Fruit fly (Drosophila melanogaster): ENCODE data around the gene Rev1.

Gene Rev1

DNA sequence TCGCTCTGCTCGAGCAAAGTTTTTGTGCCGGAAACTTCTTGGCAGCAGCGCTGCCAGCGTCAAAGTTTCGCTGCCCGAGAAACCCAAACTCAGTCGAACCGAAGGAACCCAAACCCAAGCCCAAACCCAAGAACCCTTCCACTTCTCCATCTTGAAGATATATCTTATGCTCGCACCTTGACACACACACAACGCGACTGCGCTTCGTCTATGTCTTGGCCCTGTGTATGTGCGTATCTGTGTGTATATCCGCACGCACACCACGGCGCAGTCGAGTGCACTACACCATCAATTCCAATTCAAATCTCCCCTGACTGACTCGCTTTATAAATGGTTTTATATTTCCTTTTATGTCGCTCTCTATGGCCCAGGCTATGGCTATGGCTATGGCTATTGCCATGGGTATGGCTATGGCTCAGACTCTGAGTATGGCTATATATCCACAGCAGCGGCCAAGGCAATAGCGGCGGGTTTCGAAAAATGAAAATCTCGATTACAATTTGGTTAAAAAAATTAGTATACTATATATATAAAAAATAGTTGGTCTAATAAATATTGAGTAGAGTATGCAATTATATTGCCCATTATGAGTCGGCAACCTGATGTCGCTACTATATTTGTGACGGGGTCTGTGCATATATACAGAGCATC, 42.4 kb downstream of the Rev1 start (continued):
- peak; percentile 94 for TF ChIP-seq CG5245 (GFP tag; optimal IDR thresholded peaks at IDR 0.05)
- peak; percentile 93 for TF ChIP-seq oc (tag; optimal IDR thresholded peaks at IDR 0.05)
- TF ChIP-seq sens (GFP tag): peak; percentile 97
- TF ChIP-seq chn (GFP tag; optimal IDR thresholded peaks at IDR 0.05): peak; percentile 70
- peak; percentile 64 for TF ChIP-seq pum (GFP tag; optimal IDR thresholded peaks at IDR 0.05)
- TF ChIP-seq sisA (GFP tag; IDR thresholded peaks at IDR 0.05): peak; percentile 94
- TF ChIP-seq Usf (GFP tag; optimal IDR thresholded peaks at IDR 0.05): peak; percentile 89
- TF ChIP-seq stc (GFP tag; IDR thresholded peaks at IDR 0.05): peak; percentile 93
- peak; percentile 80 for TF ChIP-seq CG12942 (GFP tag; optimal IDR thresholded peaks at IDR 0.05)
- peak; percentile 91 for TF ChIP-seq Six4 (GFP tag; optimal IDR thresholded peaks at IDR 0.05)
- TF ChIP-seq CG42726 (GFP tag; IDR thresholded peaks at IDR 0.05; ENCODE audit: partially characterized antibody): no peak
- peak; percentile 84 for TF ChIP-seq lilli (GFP tag; optimal IDR thresholded peaks at IDR 0.05)
- TF ChIP-seq CG7786 (GFP tag; optimal IDR thresholded peaks at IDR 0.05): peak; percentile 39
- TF ChIP-seq z (GFP tag; IDR thresholded peaks at IDR 0.05): peak; percentile 30; the same call in 1 of the 3 replicates
- TF ChIP-seq slp2 (GFP tag; optimal IDR thresholded peaks at IDR 0.05): peak; percentile 68
- TF ChIP-seq Ets65A (GFP tag): peak; percentile 90
- peak; percentile 85 for TF ChIP-seq CG6175 (GFP tag; IDR thresholded peaks at IDR 0.05)
- TF ChIP-seq CG13894 (tag; optimal IDR thresholded peaks at IDR 0.05): peak; percentile 100
- TF ChIP-seq Gsc (GFP tag; IDR thresholded peaks at IDR 0.05): peak; percentile 87
- TF ChIP-seq CG30403 (GFP tag; optimal IDR thresholded peaks at IDR 0.05): peak; percentile 92
- TF ChIP-seq pfk (GFP tag; optimal IDR thresholded peaks at IDR 0.05): no peak
- TF ChIP-seq pho (GFP tag; optimal IDR thresholded peaks at IDR 0.05): peak; percentile 15
- no peak for TF ChIP-seq CG16813 (GFP tag; IDR thresholded peaks at IDR 0.05; ENCODE audit: partially characterized antibody)
- peak; percentile 89 for TF ChIP-seq CG2889 (GFP tag; IDR thresholded peaks at IDR 0.05)
- TF ChIP-seq CG14441 (GFP tag; IDR thresholded peaks at IDR 0.05): peak; percentile 96
- TF ChIP-seq Oaz (GFP tag; IDR thresholded peaks at IDR 0.05): peak; percentile 88
- 0 out of 2 replicates have a peak, but pooled peaks have one; percentile 72 for TF ChIP-seq cas (GFP tag; IDR thresholded peaks at IDR 0.05)
- TF ChIP-seq cg (GFP tag; optimal IDR thresholded peaks at IDR 0.05): peak; percentile 84
- TF ChIP-seq CG17912 (GFP tag; optimal IDR thresholded peaks at IDR 0.05): peak; percentile 3
- peak; percentile 98 for TF ChIP-seq ci (GFP tag; IDR thresholded peaks at IDR 0.05)
- TF ChIP-seq HLH3B (GFP tag; IDR thresholded peaks at IDR 0.05): peak; percentile 96
- peak; percentile 81 for TF ChIP-seq dan (GFP tag; IDR thresholded peaks at IDR 0.05)
- peak; percentile 97 for TF ChIP-seq Rfx (GFP tag; IDR thresholded peaks at IDR 0.05)
- TF ChIP-seq Med (GFP tag): peak; percentile 95
- TF ChIP-seq ERR (GFP tag; optimal IDR thresholded peaks at IDR 0.05): peak; percentile 16
- no peak for TF ChIP-seq CG1832 (GFP tag; optimal IDR thresholded peaks at IDR 0.05)
- TF ChIP-seq CG18011 (GFP tag; optimal IDR thresholded peaks at IDR 0.05): peak; percentile 74
- TF ChIP-seq phol (tag; optimal IDR thresholded peaks at IDR 0.05): peak; percentile 96
- TF ChIP-seq Doc2 (GFP tag; IDR thresholded peaks at IDR 0.05): peak; percentile 48; the same call in 1 of the 2 replicates
- TF ChIP-seq Taf1 (GFP tag; IDR thresholded peaks at IDR 0.05): peak; percentile 90
- TF ChIP-seq pzg (GFP tag; optimal IDR thresholded peaks at IDR 0.05): peak; percentile 4
- peak; percentile 91 for TF ChIP-seq CG8359 (GFP tag; optimal IDR thresholded peaks at IDR 0.05; ENCODE audit: borderline replicate concordance)
- TF ChIP-seq CG1233 (GFP tag; optimal IDR thresholded peaks at IDR 0.05): peak; percentile 97
- peak; percentile 82 for TF ChIP-seq Jarid2 (GFP tag; optimal IDR thresholded peaks at IDR 0.05)
- TF ChIP-seq Dip3 (GFP tag; optimal IDR thresholded peaks at IDR 0.05): peak; percentile 65
- TF ChIP-seq BEAF-32 (GFP tag; optimal IDR thresholded peaks at IDR 0.05): peak; percentile 9
- TF ChIP-seq ara (GFP tag; IDR thresholded peaks at IDR 0.05): peak; percentile 97
- peak; percentile 95 for TF ChIP-seq trem (tag; optimal IDR thresholded peaks at IDR 0.05)
- TF ChIP-seq repo (GFP tag; optimal IDR thresholded peaks at IDR 0.05): peak; percentile 14
- TF ChIP-seq CG13624 (GFP tag; optimal IDR thresholded peaks at IDR 0.05): peak; percentile 41
